Worm (Caenorhabditis elegans): ENCODE data around the gene C13F10.1.

The C13F10.1 gene

DNA sequence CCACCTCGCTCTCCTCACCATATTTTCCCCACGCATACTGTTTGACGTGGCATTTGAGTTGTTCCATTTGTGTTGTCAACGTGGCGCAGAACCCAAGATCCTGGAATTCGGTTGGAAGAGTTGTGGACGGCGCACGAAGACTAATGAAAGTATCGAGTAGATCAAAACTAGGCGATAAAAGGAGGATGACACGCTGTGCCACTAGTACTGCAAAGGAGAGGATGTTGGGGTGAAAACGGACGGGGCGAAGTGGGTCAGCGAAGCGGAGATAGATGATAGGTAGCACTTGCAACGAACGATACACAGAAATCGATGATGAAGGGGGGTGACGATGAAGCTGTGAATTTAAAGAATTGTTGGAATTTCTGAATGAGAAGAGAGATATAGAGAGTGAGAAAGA, 23.1 kb downstream of the C13F10.1 start, which contains the start of gene C05C8.7:
Gene C05C8.7 (minus strand): TSS at position 100 of the 400 bp plus-strand sequence.
- TF ChIP-seq pax-1 (tag; optimal IDR thresholded peaks at IDR 0.05) (no peak), pha-4 (tag; optimal IDR thresholded peaks at IDR 0.05) (no peak), fkh-6 (tag; optimal IDR thresholded peaks at IDR 0.05) (no peak), syd-9 (tag; optimal IDR thresholded peaks at IDR 0.05) (no peak), ceh-30 (tag; optimal IDR thresholded peaks at IDR 0.05) (no peak), ttx-3 (tag; optimal IDR thresholded peaks at IDR 0.05) (no peak), fax-1 (tag; optimal IDR thresholded peaks at IDR 0.05) (no peak)

- no peak for TF ChIP-seq K09A11.1 (tag; optimal IDR thresholded peaks at IDR 0.05; ENCODE audit: insufficient read depth)
- no peak for TF ChIP-seq unc-42 (tag; optimal IDR thresholded peaks at IDR 0.05)
- no peak for TF ChIP-seq dmd-4 (tag; optimal IDR thresholded peaks at IDR 0.05; ENCODE audit: borderline replicate concordance)
- no peak for TF ChIP-seq nfya-1 (tag; optimal IDR thresholded peaks at IDR 0.05)
- no peak for TF ChIP-seq C38D4.7 (GFP tag; optimal IDR thresholded peaks at IDR 0.05)
- TF ChIP-seq K02D7.2 (tag; optimal IDR thresholded peaks at IDR 0.05) = no peak
- no peak for TF ChIP-seq F13H6.1 (tag; optimal IDR thresholded peaks at IDR 0.05)
- TF ChIP-seq hlh-13 (GFP tag; optimal IDR thresholded peaks at IDR 0.05) = no peak
- TF ChIP-seq ets-4 (tag; optimal IDR thresholded peaks at IDR 0.05) = no peak
These were observed 24.5 kb downstream of the C13F10.1 start for ce11 chrV:7248227-7248953.

- TF ChIP-seq pag-3 (tag; optimal IDR thresholded peaks at IDR 0.05; ENCODE audit: borderline replicate concordance) (no peak), mec-3 (tag; optimal IDR thresholded peaks at IDR 0.05; ENCODE audit: borderline replicate concordance) (no peak), nhr-232 (tag; optimal IDR thresholded peaks at IDR 0.05) (no peak), tbx-7 (tag; optimal IDR thresholded peaks at IDR 0.05) (no peak), elt-4 (tag; optimal IDR thresholded peaks at IDR 0.05) (no peak), eyg-1 (tag; optimal IDR thresholded peaks at IDR 0.05) (no peak), nfya-1 (tag; optimal IDR thresholded peaks at IDR 0.05) (no peak), ceh-30 (tag; optimal IDR thresholded peaks at IDR 0.05) (no peak), ceh-9 (tag; optimal IDR thresholded peaks at IDR 0.05) (no peak), fkh-10 (GFP tag; optimal IDR thresholded peaks at IDR 0.05) (no peak), C08G9.2 (tag; optimal IDR thresholded peaks at IDR 0.05) (no peak), che-1 (tag; optimal IDR thresholded peaks at IDR 0.05) (no peak), nhr-11 (tag; optimal IDR thresholded peaks at IDR 0.05) (no peak), ceh-6 (GFP tag; optimal IDR thresholded peaks at IDR 0.05) (no peak), ets-4 (tag; optimal IDR thresholded peaks at IDR 0.05) (no peak), lin-11 (tag; optimal IDR thresholded peaks at IDR 0.05) (no peak)
These were observed 31.2 kb downstream of the C13F10.1 start, which contains the start of gene C05C8.8 for ce11 chrV:7255095-7255494. Gene C05C8.8, minus strand, starts transcription at chrV:7255195.

DNA sequence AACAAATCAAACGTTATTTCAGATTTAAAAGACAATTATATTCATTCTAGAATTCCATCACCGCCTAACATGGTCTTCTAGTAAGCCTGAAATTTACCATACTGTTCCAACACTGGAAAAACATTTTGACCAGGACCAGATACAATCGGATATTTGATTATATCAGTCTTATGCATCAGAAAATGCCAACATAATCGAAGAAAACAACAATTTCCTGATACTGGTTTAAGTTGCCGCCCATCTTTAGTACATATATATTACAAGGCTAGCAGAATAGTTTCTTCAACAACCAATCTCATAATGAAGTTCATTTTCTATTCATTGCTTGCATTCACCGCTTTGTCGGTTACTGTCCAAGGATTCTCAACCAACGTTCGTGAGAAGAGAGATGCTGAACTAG, 35.1 kb downstream of the C13F10.1 start, which contains the start of gene C13A2.12:
Gene C13A2.12 (plus strand): TSS at position 301 of the 400 bp plus-strand sequence.
- TF ChIP-seq C08G9.2 (tag; optimal IDR thresholded peaks at IDR 0.05) (no peak), fax-1 (tag; optimal IDR thresholded peaks at IDR 0.05) (no peak), tbx-2 (tag; optimal IDR thresholded peaks at IDR 0.05) (no peak), tbx-7 (tag; optimal IDR thresholded peaks at IDR 0.05) (no peak), madf-2 (tag; optimal IDR thresholded peaks at IDR 0.05) (no peak), ceh-18 (tag; optimal IDR thresholded peaks at IDR 0.05) (no peak), ceh-34 (tag; optimal IDR thresholded peaks at IDR 0.05) (no peak), unc-3 (GFP tag; conservative IDR thresholded peaks at IDR 0.05) (no peak), unc-3 (tag; optimal IDR thresholded peaks at IDR 0.05) (no peak)
